Fruit fly (Drosophila melanogaster) whole organism, wandering third instar larva: Measurements from ENCODE around the gene CG43138.

Source experiments
- CG32264 ChIP-seq: fragments of 200-800 bp; sonication (Bioruptor generic); optimal IDR thresholded peaks from 2 replicates; lab custom pipeline; 2016; ENCODE audit warnings: missing biosample characterization, missing genetic modification characterization
- CG9705 ChIP-seq: fragments of 200-800 bp; sonication (Bioruptor generic); optimal IDR thresholded peaks from 2 replicates; lab custom pipeline; 2018; ENCODE audit warnings: missing biosample characterization, mild to moderate bottlenecking, missing genetic modification characterization
- CrebA ChIP-seq: fragments of 200-800 bp; sonication (Bioruptor generic); optimal IDR thresholded peaks from 2 replicates; lab custom pipeline; 2016; ENCODE audit warnings: missing biosample characterization, mild to moderate bottlenecking, missing genetic modification characterization, borderline replicate concordance
- Dfd ChIP-seq: fragments of >200 bp; optimal IDR thresholded peaks from 2 replicates; lab custom pipeline; 2017; ENCODE audit warnings: missing biosample characterization, missing genetic modification characterization
- GATAd ChIP-seq: sonication (Bioruptor generic); optimal IDR thresholded peaks from 2 replicates; lab custom pipeline; 2016; ENCODE audit warnings: missing biosample characterization, missing genetic modification characterization
- HLH106 ChIP-seq: fragments of 200-800 bp; optimal IDR thresholded peaks from 3 replicates; lab custom pipeline; 2019; ENCODE audit warnings: missing biosample characterization, mild to moderate bottlenecking, missing genetic modification characterization, moderate library complexity
- Hnf4 ChIP-seq: fragments of 200-800 bp; sonication (Bioruptor generic); optimal IDR thresholded peaks from 2 replicates; lab custom pipeline; 2016; ENCODE audit warnings: missing biosample characterization, mild to moderate bottlenecking, missing genetic modification characterization
- Hr78 ChIP-seq: fragments of >200 bp; optimal IDR thresholded peaks from 2 replicates; lab custom pipeline; 2017; ENCODE audit warnings: missing biosample characterization, missing genetic modification characterization
- Hr83 ChIP-seq: fragments of 200-300 bp; sonication (Bioruptor generic); optimal IDR thresholded peaks from 2 replicates; lab custom pipeline; 2016; ENCODE audit warnings: missing biosample characterization, mild to moderate bottlenecking, missing genetic modification characterization, moderate library complexity; ENCODE audit not compliant: poor library complexity, severe bottlenecking
- Jra ChIP-seq: sonication (Bioruptor generic); optimal IDR thresholded peaks from 2 replicates; lab custom pipeline; 2016; ENCODE audit warnings: missing biosample characterization, missing genetic modification characterization
- Mio ChIP-seq: sonication (Bioruptor generic); optimal IDR thresholded peaks from 2 replicates; lab custom pipeline; 2016; ENCODE audit warnings: missing biosample characterization, missing genetic modification characterization
- Myc ChIP-seq: fragments of >200 bp; optimal IDR thresholded peaks from 2 replicates; lab custom pipeline; 2017
- N ChIP-seq: fragments of >200 bp; optimal IDR thresholded peaks from 2 replicates; lab custom pipeline; 2018; ENCODE audit warnings: missing biosample characterization, missing external identifiers, missing genetic modification characterization
- OdsH ChIP-seq: fragments of 200-800 bp; sonication (Bioruptor generic); optimal IDR thresholded peaks from 2 replicates; lab custom pipeline; 2016; ENCODE audit warnings: missing biosample characterization, mild to moderate bottlenecking, missing genetic modification characterization
- Rel ChIP-seq, 2 experiments: fragments of 200-800 bp; sonication (Bioruptor generic) in 1 of 2; optimal IDR thresholded peaks; 2 replicates in 1 of 2; 3 replicates in 1 of 2; lab custom pipeline; 2016 to 2019; ENCODE audit warnings: mild to moderate bottlenecking in 2 of 2, missing biosample characterization in 2 of 2, missing genetic modification characterization in 2 of 2, moderate library complexity in 1 of 2
- Sp1 ChIP-seq: fragments of 200-800 bp; sonication (Bioruptor generic); optimal IDR thresholded peaks from 3 replicates; lab custom pipeline; 2019; ENCODE audit warnings: missing biosample characterization, mild to moderate bottlenecking, missing genetic modification characterization, moderate library complexity
- Vsx2 ChIP-seq: fragments of 200-300, 225-300 bp; sonication (Bioruptor generic); optimal IDR thresholded peaks from 2 replicates; lab custom pipeline; 2018; ENCODE audit warnings: missing biosample characterization, missing genetic modification characterization; ENCODE audit not compliant: partially characterized antibody
- br ChIP-seq: fragments of 200-800 bp; sonication (Bioruptor generic); optimal IDR thresholded peaks from 2 replicates; lab custom pipeline; 2016; ENCODE audit warnings: missing biosample characterization, missing genetic modification characterization
- dl ChIP-seq, 2 experiments: fragments of 175-275, 200-275 bp in 1 of 2; fragments of 200-275 bp in 1 of 2; sonication (Bioruptor generic); optimal IDR thresholded peaks; lab custom pipeline; 2018; ENCODE audit warnings: mild to moderate bottlenecking in 2 of 2, missing biosample characterization in 2 of 2, missing genetic modification characterization in 2 of 2, moderate library complexity in 2 of 2; ENCODE audit not compliant: partially characterized antibody in 2 of 2, insufficient read depth in 1 of 2
- dmrt93B ChIP-seq: fragments of 200-800 bp; sonication (Bioruptor generic); optimal IDR thresholded peaks from 2 replicates; lab custom pipeline; 2018; ENCODE audit warnings: missing biosample characterization, mild to moderate bottlenecking, missing genetic modification characterization
- dsf ChIP-seq: sonication (Bioruptor generic); optimal IDR thresholded peaks from 2 replicates; lab custom pipeline; 2016; ENCODE audit warnings: missing biosample characterization, missing genetic modification characterization, borderline replicate concordance
- ey ChIP-seq: fragments of 200-800 bp; sonication (Bioruptor generic); optimal IDR thresholded peaks from 2 replicates; lab custom pipeline; 2016; ENCODE audit warnings: missing biosample characterization, missing genetic modification characterization
- foxo ChIP-seq, 2 experiments: fragments of 200-800 bp; sonication (Bioruptor generic); optimal IDR thresholded peaks; 2 replicates in 1 of 2; 3 replicates in 1 of 2; lab custom pipeline; 2016 to 2017; ENCODE audit warnings: missing biosample characterization in 2 of 2, missing genetic modification characterization in 2 of 2
- fru ChIP-seq: fragments of 200-800 bp; sonication (Bioruptor generic); optimal IDR thresholded peaks from 3 replicates; lab custom pipeline; 2016; ENCODE audit warnings: missing biosample characterization, mild to moderate bottlenecking, missing genetic modification characterization
- h ChIP-seq: fragments of 200-800 bp; sonication (Bioruptor generic); optimal IDR thresholded peaks from 3 replicates; lab custom pipeline; 2016; ENCODE audit warnings: missing biosample characterization, mild to moderate bottlenecking, missing genetic modification characterization
- jim ChIP-seq: fragments of 175-275, 200-325 bp; sonication (Bioruptor generic); optimal IDR thresholded peaks from 2 replicates; lab custom pipeline; 2016; ENCODE audit warnings: missing biosample characterization, mild to moderate bottlenecking, missing genetic modification characterization
- lola ChIP-seq: fragments of >200 bp; optimal IDR thresholded peaks from 2 replicates; lab custom pipeline; 2017; ENCODE audit warnings: missing biosample characterization, missing genetic modification characterization
- pan ChIP-seq: fragments of >200 bp; optimal IDR thresholded peaks from 2 replicates; lab custom pipeline; 2017
- rgr ChIP-seq: fragments of 200-800 bp; sonication (Bioruptor generic); optimal IDR thresholded peaks from 3 replicates; lab custom pipeline; 2016; ENCODE audit warnings: missing biosample characterization, mild to moderate bottlenecking, missing genetic modification characterization
- sage ChIP-seq: fragments of 200-800 bp; sonication (Bioruptor generic); optimal IDR thresholded peaks from 2 replicates; lab custom pipeline; 2016; ENCODE audit warnings: missing biosample characterization, mild to moderate bottlenecking, missing genetic modification characterization
- sv ChIP-seq: fragments of 200-800 bp; sonication (Bioruptor generic); optimal IDR thresholded peaks from 3 replicates; lab custom pipeline; 2016; ENCODE audit warnings: missing biosample characterization, missing genetic modification characterization
- usp ChIP-seq: fragments of >200 bp; optimal IDR thresholded peaks from 2 replicates; lab custom pipeline; 2017; ENCODE audit warnings: missing biosample characterization, missing genetic modification characterization
- woc ChIP-seq: sonication (Bioruptor generic); optimal IDR thresholded peaks from 2 replicates; lab custom pipeline; 2016; ENCODE audit warnings: missing biosample characterization, mild to moderate bottlenecking, missing genetic modification characterization

The CG43138 gene

DNA sequence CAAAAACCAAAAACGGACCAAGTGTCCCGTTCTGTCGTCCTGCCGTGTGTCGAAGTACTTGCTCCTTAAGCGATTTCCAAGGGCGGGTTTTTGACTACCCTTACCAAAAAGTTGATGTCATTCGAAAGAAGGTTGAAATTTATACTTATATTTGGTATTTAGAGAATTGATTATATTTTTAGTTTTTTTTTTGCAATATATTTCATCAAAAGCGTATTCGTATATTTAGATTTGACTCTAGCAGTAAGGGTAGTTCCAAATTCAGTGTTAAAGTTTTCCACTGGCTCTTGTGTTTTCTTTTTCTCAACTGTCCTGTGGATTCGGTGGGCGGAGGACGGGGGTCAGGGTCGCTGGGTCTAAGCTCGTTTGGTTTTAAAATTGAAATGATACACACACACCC is 22.6 kb downstream of the CG43138 start:
- TF ChIP-seq GATAd (no peak), foxo (GFP tag; optimal IDR thresholded peaks at IDR 0.05; lab: Kevin White, UChicago) (peak in 1 of 2 experiments; percentile 4), usp (no peak), Hr83 (GFP tag; lab: Kevin White, UChicago) (no peak), CG32264 (no peak), br (GFP tag; lab: Kevin White, UChicago) (no peak), h (GFP tag; lab: Kevin White, UChicago) (peak; percentile 5), Sp1 (GFP tag; lab: Kevin White, UChicago) (peak; percentile 9)

DNA sequence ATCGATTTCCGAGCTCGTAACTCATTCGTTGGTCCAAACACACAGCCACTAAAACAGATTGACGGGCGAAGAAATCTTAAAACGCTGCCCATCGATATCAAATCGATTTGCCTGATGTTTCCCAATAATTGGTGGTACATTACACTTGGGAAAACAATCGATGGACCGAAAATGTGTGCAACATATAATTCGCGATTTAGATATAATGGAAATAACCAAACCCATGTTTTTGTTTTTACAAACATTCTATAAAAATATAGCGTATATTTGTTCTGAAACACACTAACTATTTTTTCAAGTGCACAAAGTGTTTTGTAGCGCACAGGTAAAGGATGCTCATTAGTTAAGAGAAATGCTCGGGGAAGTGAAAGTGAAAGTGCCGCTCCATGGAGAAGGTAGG is 24.0 kb downstream of the CG43138 start:
- TF ChIP-seq sv (no peak), CG9705 (no peak), CG32264 (no peak), Sp1 (GFP tag; lab: Kevin White, UChicago) (no peak), N (GFP tag; lab: Kevin White, UChicago) (no peak), CrebA (GFP tag; lab: Kevin White, UChicago) (no peak), dsf (GFP tag; lab: Kevin White, UChicago) (no peak), Hr78 (GFP tag; lab: Kevin White, UChicago) (no peak), foxo (GFP tag; optimal IDR thresholded peaks at IDR 0.05; lab: Kevin White, UChicago) (no peak), br (GFP tag; lab: Kevin White, UChicago) (no peak)

DNA sequence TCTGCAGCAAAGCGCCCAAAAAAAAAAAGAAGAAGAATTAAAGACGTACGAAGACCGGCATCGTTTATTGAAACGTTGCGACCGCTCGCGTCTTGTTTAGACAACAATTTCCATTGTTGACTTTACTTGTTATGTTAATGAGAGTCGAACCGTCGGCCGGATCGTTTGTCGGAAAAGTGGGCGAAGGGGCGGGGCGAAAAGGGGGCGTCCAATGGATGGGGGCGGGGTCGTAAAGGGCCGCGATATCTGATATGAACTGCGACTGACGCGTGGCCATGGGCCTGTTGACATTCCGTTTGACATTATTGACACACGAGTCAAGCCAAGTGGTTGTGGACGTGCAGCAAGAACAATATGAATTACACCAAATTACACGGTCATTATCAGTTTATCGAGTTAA is 25.3 kb downstream of the CG43138 start:
- TF ChIP-seq sage (GFP tag; lab: Kevin White, UChicago): no peak
- no peak for TF ChIP-seq Jra (GFP tag; lab: Kevin White, UChicago)
- TF ChIP-seq woc: no peak
- no peak for TF ChIP-seq pan (lab: Kevin White, UChicago)
- TF ChIP-seq dsf (GFP tag; lab: Kevin White, UChicago): no peak

DNA sequence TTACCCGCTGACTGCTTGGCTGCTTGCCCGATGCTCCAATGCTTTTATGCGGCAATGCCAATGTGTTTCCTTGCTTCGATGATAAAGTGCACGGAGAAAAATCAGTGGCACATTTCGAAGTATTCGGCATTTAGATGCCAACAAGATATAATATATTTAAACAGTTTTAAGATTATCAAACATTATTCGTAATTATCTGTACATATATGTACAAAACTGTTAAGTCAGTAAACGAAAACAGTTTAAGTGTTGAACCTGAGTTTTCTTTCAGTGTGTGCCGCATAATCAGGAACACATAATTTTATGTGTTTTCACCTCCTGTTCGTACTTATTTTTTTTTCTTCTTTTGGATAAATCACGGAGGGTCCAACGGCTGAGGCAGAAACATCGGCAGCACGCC is 28.2 kb downstream of the CG43138 start:
- TF ChIP-seq Hnf4 (GFP tag; lab: Kevin White, UChicago): no peak
- TF ChIP-seq Rel (GFP tag; optimal IDR thresholded peaks at IDR 0.05; lab: Kevin White, UChicago): no peak
- TF ChIP-seq Rel (tag; optimal IDR thresholded peaks at IDR 0.05; lab: Kevin White, UChicago): no peak
- peak; percentile 12 for TF ChIP-seq rgr (GFP tag; lab: Kevin White, UChicago)
- TF ChIP-seq OdsH (GFP tag; lab: Kevin White, UChicago): no peak
- no peak for TF ChIP-seq Dfd
- peak; percentile 53 for TF ChIP-seq h (GFP tag; lab: Kevin White, UChicago)
- TF ChIP-seq foxo (GFP tag; optimal IDR thresholded peaks at IDR 0.05; lab: Kevin White, UChicago): peak in 1 of 2 experiments; percentile 56
- no peak for TF ChIP-seq Myc
- TF ChIP-seq Hr78 (GFP tag; lab: Kevin White, UChicago): no peak
- TF ChIP-seq Vsx2 (GFP tag; lab: Kevin White, UChicago): no peak
- peak; percentile 29 for TF ChIP-seq fru (GFP tag; lab: Kevin White, UChicago)
- TF ChIP-seq sage (GFP tag; lab: Kevin White, UChicago): no peak
- TF ChIP-seq sv: no peak
- no peak for TF ChIP-seq GATAd
- no peak for TF ChIP-seq br (GFP tag; lab: Kevin White, UChicago)
- no peak for TF ChIP-seq jim (GFP tag; lab: Kevin White, UChicago)
- no peak for TF ChIP-seq Hr83 (GFP tag; lab: Kevin White, UChicago)
- no peak for TF ChIP-seq dmrt93B (GFP tag; lab: Kevin White, UChicago)
- TF ChIP-seq woc: no peak
- no peak for TF ChIP-seq Jra (GFP tag; lab: Kevin White, UChicago)
- TF ChIP-seq HLH106 (tag; lab: Kevin White, UChicago): peak; percentile 40
- no peak for TF ChIP-seq N (GFP tag; lab: Kevin White, UChicago)
- TF ChIP-seq Mio (GFP tag; lab: Kevin White, UChicago): no peak
- no peak for TF ChIP-seq usp
- TF ChIP-seq dl (GFP tag; optimal IDR thresholded peaks at IDR 0.05; lab: Kevin White, UChicago; ENCODE audit: insufficient read depth in 1 of 2, partially characterized antibody in 2 of 2): no peak
- TF ChIP-seq ey (GFP tag; lab: Kevin White, UChicago): peak; percentile 17
- TF ChIP-seq lola (GFP tag; lab: Kevin White, UChicago): no peak
- TF ChIP-seq dsf (GFP tag; lab: Kevin White, UChicago): no peak
